Worm (Caenorhabditis elegans): Measurements from ENCODE around the gene F38H4.4.

Gene F38H4.4

DNA sequence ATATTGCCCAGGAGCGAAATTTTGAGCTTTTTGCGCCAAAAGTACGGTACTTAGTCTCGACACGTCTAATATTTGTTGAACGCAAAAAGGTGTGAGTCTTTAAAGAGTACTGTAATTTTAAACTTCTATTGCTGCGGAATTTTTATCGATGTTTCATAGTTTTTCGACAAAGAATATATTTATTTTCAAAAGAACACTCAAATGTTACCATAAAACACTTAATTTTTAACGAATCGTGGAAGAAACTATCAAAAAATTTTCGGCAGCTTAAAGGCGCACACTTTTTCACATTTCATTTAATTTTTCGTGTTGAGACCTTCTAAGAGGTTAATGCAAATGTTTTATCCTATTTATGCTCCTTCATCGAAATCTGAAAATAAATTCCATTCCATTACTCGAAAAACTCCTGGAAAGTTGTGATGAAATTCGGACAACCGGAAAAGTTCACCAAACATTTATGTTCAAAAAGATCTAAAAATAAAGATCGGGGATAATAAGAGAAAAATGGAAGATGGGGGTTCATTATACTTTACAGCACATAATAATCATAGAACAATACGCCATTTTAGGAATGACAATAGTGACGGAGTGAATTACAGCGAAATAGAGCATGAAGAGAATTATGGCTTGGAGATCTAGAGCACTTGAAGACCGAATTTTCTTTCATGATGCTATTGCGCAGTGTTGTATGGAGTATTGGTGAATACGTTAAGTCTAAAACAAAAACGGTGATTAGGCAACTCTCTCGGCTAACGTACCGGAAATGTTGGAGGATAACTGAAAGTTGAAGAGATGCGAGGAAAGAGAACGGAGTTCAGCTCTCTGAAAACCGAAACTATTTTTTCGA lies 27.8 kb upstream of the F38H4.4 start:
- TF ChIP-seq C34F6.9 (tag; optimal IDR thresholded peaks at IDR 0.05) = peak; percentile 8
- no peak for TF ChIP-seq elt-3 (tag; optimal IDR thresholded peaks at IDR 0.05)
- TF ChIP-seq aly-2 (tag; optimal IDR thresholded peaks at IDR 0.05) = no peak
- TF ChIP-seq mbf-1 (tag; optimal IDR thresholded peaks at IDR 0.05) = no peak
- no peak for TF ChIP-seq unc-39 (tag; optimal IDR thresholded peaks at IDR 0.05)
- no peak for TF ChIP-seq snpc-4 (tag; optimal IDR thresholded peaks at IDR 0.05)
- no peak for TF ChIP-seq unc-55 (GFP tag; optimal IDR thresholded peaks at IDR 0.05)
- TF ChIP-seq nhr-12 (tag; optimal IDR thresholded peaks at IDR 0.05) = no peak
- no peak for TF ChIP-seq ceh-82 (tag; optimal IDR thresholded peaks at IDR 0.05)
- TF ChIP-seq nhr-23 (tag; optimal IDR thresholded peaks at IDR 0.05) = no peak
- peak; percentile 43 for TF ChIP-seq crh-2 (tag; optimal IDR thresholded peaks at IDR 0.05)
- no peak for TF ChIP-seq Y55F3AM.14 (GFP tag; optimal IDR thresholded peaks at IDR 0.05)
- TF ChIP-seq nhr-129 (tag; optimal IDR thresholded peaks at IDR 0.05) = no peak
- peak; percentile 1 for TF ChIP-seq lin-13 (GFP tag; optimal IDR thresholded peaks at IDR 0.05)
- TF ChIP-seq ama-1 (optimal IDR thresholded peaks at IDR 0.05) = peak; percentile 12
- TF ChIP-seq mdl-1 (tag; optimal IDR thresholded peaks at IDR 0.05) = no peak
- TF ChIP-seq lin-39 (tag; optimal IDR thresholded peaks at IDR 0.05) = no peak
- no peak for TF ChIP-seq ZK546.5 (tag; optimal IDR thresholded peaks at IDR 0.05)
- peak in 1 of 2 experiments; percentile 14 for TF ChIP-seq lsy-2 (tag; optimal IDR thresholded peaks at IDR 0.05)
- no peak for TF ChIP-seq sma-9 (GFP tag; optimal IDR thresholded peaks at IDR 0.05)
- TF ChIP-seq sma-9 (tag; optimal IDR thresholded peaks at IDR 0.05) = no peak
- peak; percentile 8 for TF ChIP-seq F13H6.1 (tag; optimal IDR thresholded peaks at IDR 0.05)
- TF ChIP-seq lin-11 (tag; optimal IDR thresholded peaks at IDR 0.05) = no peak
- TF ChIP-seq mab-5 (tag; optimal IDR thresholded peaks at IDR 0.05) = no peak
- TF ChIP-seq sem-4 (tag; optimal IDR thresholded peaks at IDR 0.05) = peak; percentile 5
- no peak for TF ChIP-seq gmeb-1 (tag; optimal IDR thresholded peaks at IDR 0.05)
- TF ChIP-seq ztf-11 (tag; optimal IDR thresholded peaks at IDR 0.05) = no peak

DNA sequence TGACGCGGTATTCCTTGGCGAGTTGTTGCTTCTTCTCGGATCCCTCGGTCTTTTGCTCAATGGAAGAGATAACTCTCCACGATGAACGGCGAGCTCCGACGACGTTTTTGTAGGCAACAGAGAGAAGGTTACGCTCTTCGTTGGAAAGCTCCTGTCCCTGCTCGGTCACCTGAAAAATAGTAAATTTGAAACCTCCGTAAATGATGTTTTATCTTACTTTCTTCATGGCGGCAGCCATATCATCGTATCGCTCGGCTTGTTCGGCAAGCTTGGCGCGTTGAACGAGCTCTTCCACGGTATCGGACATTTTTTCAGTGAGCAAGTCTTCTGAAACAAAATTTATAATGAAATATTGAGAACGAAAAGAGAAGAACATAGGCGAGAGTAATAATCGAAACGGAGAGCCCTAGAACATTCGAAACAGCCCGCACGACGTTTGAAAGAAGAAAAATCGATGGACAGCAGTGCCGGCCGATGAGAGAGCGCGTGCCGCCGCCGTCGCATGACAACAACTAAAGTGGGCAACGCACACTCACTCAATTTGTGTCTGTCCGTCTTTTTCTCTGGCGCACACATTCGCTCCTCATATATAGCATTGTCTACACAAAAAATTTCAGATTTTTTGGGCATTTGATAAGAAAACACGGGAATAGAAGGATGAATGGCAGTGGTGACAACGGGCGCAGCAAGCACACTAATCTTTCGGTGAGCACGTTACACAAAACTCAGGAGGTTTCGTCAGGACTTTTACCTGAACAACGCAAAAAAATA lies 26.3 kb upstream of the F38H4.4 start, which contains the start of the genes par-5 and M117.3:
TSS of gene par-5 (minus strand) at position 334 of the 771 bp plus-strand sequence.
TSS of gene M117.3 (plus strand) at position 616 of the 771 bp plus-strand sequence.
- TF ChIP-seq gmeb-1 (tag; optimal IDR thresholded peaks at IDR 0.05) (peak; percentile 20), sma-9 (GFP tag; optimal IDR thresholded peaks at IDR 0.05) (peak; percentile 82), sma-9 (tag; optimal IDR thresholded peaks at IDR 0.05) (no peak), nhr-77 (tag; optimal IDR thresholded peaks at IDR 0.05) (no peak), unc-55 (GFP tag; optimal IDR thresholded peaks at IDR 0.05) (peak; percentile 68), ztf-4 (tag; optimal IDR thresholded peaks at IDR 0.05) (peak; percentile 8), blmp-1 (tag; optimal IDR thresholded peaks at IDR 0.05; ENCODE audit: insufficient read depth) (no peak), sem-4 (tag; optimal IDR thresholded peaks at IDR 0.05) (peak; percentile 18), nhr-25 (tag; optimal IDR thresholded peaks at IDR 0.05) (peak; percentile 29), lin-39 (tag; optimal IDR thresholded peaks at IDR 0.05) (no peak), skn-1 (tag; optimal IDR thresholded peaks at IDR 0.05) (no peak), unc-39 (tag; optimal IDR thresholded peaks at IDR 0.05) (no peak), F13H6.1 (tag; optimal IDR thresholded peaks at IDR 0.05) (peak; percentile 79), nhr-10 (tag; optimal IDR thresholded peaks at IDR 0.05) (no peak), mdl-1 (tag; optimal IDR thresholded peaks at IDR 0.05) (peak; percentile 73 to 87), lin-13 (GFP tag; optimal IDR thresholded peaks at IDR 0.05) (peak; percentile 59), nhr-129 (tag; optimal IDR thresholded peaks at IDR 0.05) (peak; percentile 78), mbf-1 (tag; optimal IDR thresholded peaks at IDR 0.05) (no peak), lsy-2 (tag; optimal IDR thresholded peaks at IDR 0.05) (peak; percentile 4 to 69), zag-1 (tag; optimal IDR thresholded peaks at IDR 0.05) (peak; percentile 82), nhr-6 (tag; optimal IDR thresholded peaks at IDR 0.05) (peak; percentile 56), nhr-12 (tag; optimal IDR thresholded peaks at IDR 0.05) (no peak), alr-1 (tag; optimal IDR thresholded peaks at IDR 0.05) (no peak), nhr-21 (tag; optimal IDR thresholded peaks at IDR 0.05) (peak; percentile 39), R02D3.7 (tag; optimal IDR thresholded peaks at IDR 0.05) (no peak), ama-1 (optimal IDR thresholded peaks at IDR 0.05) (peak; percentile 52), ztf-1 (GFP tag; conservative IDR thresholded peaks at IDR 0.05) (no peak), ceh-82 (tag; optimal IDR thresholded peaks at IDR 0.05) (no peak), elt-3 (tag; optimal IDR thresholded peaks at IDR 0.05) (no peak), nhr-11 (tag; optimal IDR thresholded peaks at IDR 0.05) (no peak), elt-1 (tag; optimal IDR thresholded peaks at IDR 0.05) (no peak), aly-2 (tag; optimal IDR thresholded peaks at IDR 0.05) (no peak), peb-1 (tag; optimal IDR thresholded peaks at IDR 0.05) (no peak), Y55F3AM.14 (GFP tag; optimal IDR thresholded peaks at IDR 0.05) (peak; percentile 77), ceh-16 (tag; optimal IDR thresholded peaks at IDR 0.05) (no peak), dmd-4 (tag; optimal IDR thresholded peaks at IDR 0.05) (no peak), nhr-237 (tag; optimal IDR thresholded peaks at IDR 0.05) (no peak), snpc-4 (tag; optimal IDR thresholded peaks at IDR 0.05) (peak; percentile 25), nhr-23 (tag; optimal IDR thresholded peaks at IDR 0.05) (no peak), unc-62 (GFP tag; optimal IDR thresholded peaks at IDR 0.05) (no peak), mab-5 (tag; optimal IDR thresholded peaks at IDR 0.05) (peak; percentile 21), egl-27 (tag; optimal IDR thresholded peaks at IDR 0.05) (peak; percentile 31), C34F6.9 (tag; optimal IDR thresholded peaks at IDR 0.05) (peak; percentile 81)

All from whole organism, L2 larva.